Fruit fly (Drosophila melanogaster) S2 (cell line): ENCODE results near the gene Dic2.

Source experiments
- CG8478 ChIP-seq: fragments of >200 bp; optimal IDR thresholded peaks from 2 replicates; lab custom pipeline; 2018
- CTCF ChIP-seq, 2 experiments: fragments of >200 bp; optimal IDR thresholded peaks; 2 replicates each; lab custom pipeline; 2018

- TF ChIP-seq CTCF (optimal IDR thresholded peaks at IDR 0.05; lab: Kevin White, UChicago), result no peak
- TF ChIP-seq CG8478 (lab: Kevin White, UChicago), result no peak
These were observed 41.3 kb upstream of the Dic2 start for dm6 chr3R:20542283-20543144.
